Fruit fly (Drosophila melanogaster) whole organism, embryonic: ENCODE results near the gene CG8958.

Experiments used
- Aef1 ChIP-seq: fragments of 200-800 bp; sonication (Bioruptor generic); IDR thresholded peaks from 3 replicates; pipeline ENCODE4 v1.3.6; 2022; ENCODE audit warnings: missing biosample characterization, missing genetic modification characterization
- Antp ChIP-seq: fragments of 200-800 bp; sonication (Bioruptor generic); optimal IDR thresholded peaks from 3 replicates; lab custom pipeline; 2016; ENCODE audit warnings: missing biosample characterization, missing genetic modification characterization
- Asciz ChIP-seq: fragments of 200-800 bp; sonication (Bioruptor generic); optimal IDR thresholded peaks from 2 replicates; lab custom pipeline; 2017; ENCODE audit warnings: missing biosample characterization, mild to moderate bottlenecking, missing genetic modification characterization, missing genetic modification reagents
- CG10431 ChIP-seq: fragments of 200-800 bp; sonication (Bioruptor generic); optimal IDR thresholded peaks from 3 replicates; lab custom pipeline; 2018; ENCODE audit warnings: missing biosample characterization, mild to moderate bottlenecking, missing genetic modification characterization
- CG10565 ChIP-seq: fragments of 200-800 bp; sonication (Bioruptor generic); optimal IDR thresholded peaks from 3 replicates; lab custom pipeline; 2016; ENCODE audit warnings: missing biosample characterization, mild to moderate bottlenecking, missing genetic modification characterization
- CG11093 ChIP-seq: fragments of 200-800 bp; sonication (Bioruptor generic); IDR thresholded peaks from 3 replicates; pipeline ENCODE4 v1.3.6; 2022; ENCODE audit warnings: missing biosample characterization, missing genetic modification characterization
- CG11456 ChIP-seq: fragments of 200-800 bp; sonication (Bioruptor generic); IDR thresholded peaks from 3 replicates; pipeline ENCODE4 v1.3.6; 2022; ENCODE audit warnings: missing biosample characterization, missing genetic modification characterization
- CG12219 ChIP-seq: fragments of 200-800 bp; sonication (Bioruptor generic); optimal IDR thresholded peaks from 3 replicates; lab custom pipeline; 2018; ENCODE audit warnings: missing biosample characterization, mild to moderate bottlenecking, missing genetic modification characterization
- CG12299 ChIP-seq: fragments of 200-800 bp; sonication (Bioruptor generic); optimal IDR thresholded peaks from 2 replicates; lab custom pipeline; 2018; ENCODE audit warnings: missing biosample characterization, mild to moderate bottlenecking, missing genetic modification characterization
- CG15514 ChIP-seq: fragments of 200-800 bp; sonication (Bioruptor generic); optimal IDR thresholded peaks from 3 replicates; lab custom pipeline; 2017; ENCODE audit warnings: missing biosample characterization, missing genetic modification characterization, mild to moderate bottlenecking, moderate library complexity, missing genetic modification reagents
- CG17361 ChIP-seq: fragments of 200-800 bp; sonication (Bioruptor generic); IDR thresholded peaks from 3 replicates; pipeline ENCODE4 v1.3.6; 2022; ENCODE audit warnings: missing biosample characterization, missing genetic modification characterization
- CG17802 ChIP-seq: fragments of 200-800 bp; sonication (Bioruptor generic); optimal IDR thresholded peaks from 2 replicates; lab custom pipeline; 2018; ENCODE audit warnings: missing biosample characterization, mild to moderate bottlenecking, missing genetic modification characterization, moderate library complexity
- CG2678 ChIP-seq: fragments of 200-800 bp; sonication (Bioruptor generic); optimal IDR thresholded peaks from 3 replicates; lab custom pipeline; 2019; ENCODE audit warnings: missing biosample characterization, mild to moderate bottlenecking, missing genetic modification characterization, moderate library complexity
- CG31388 ChIP-seq: fragments of 200-800 bp; sonication (Bioruptor generic); optimal IDR thresholded peaks from 2 replicates; lab custom pipeline; 2016; ENCODE audit warnings: missing biosample characterization, missing genetic modification characterization
- CG3281 ChIP-seq: fragments of 200-800 bp; sonication (Bioruptor generic); optimal IDR thresholded peaks from 3 replicates; lab custom pipeline; 2017; ENCODE audit warnings: missing biosample characterization, mild to moderate bottlenecking, missing genetic modification characterization
- CG3847 ChIP-seq: fragments of 200-800 bp; sonication (Bioruptor generic); IDR thresholded peaks from 2 replicates; pipeline ENCODE4 v1.3.6; 2022; ENCODE audit warnings: missing biosample characterization, missing genetic modification characterization
- CG3995 ChIP-seq: fragments of 200-800 bp; sonication (Bioruptor generic); optimal IDR thresholded peaks from 3 replicates; lab custom pipeline; 2016; ENCODE audit warnings: missing biosample characterization, missing genetic modification characterization
- CG4617 ChIP-seq: fragments of 200-800 bp; sonication (Bioruptor generic); optimal IDR thresholded peaks from 3 replicates; lab custom pipeline; 2016; ENCODE audit warnings: missing biosample characterization, missing genetic modification characterization, borderline replicate concordance
- CG4820 ChIP-seq: fragments of 200-800 bp; sonication (Bioruptor generic); optimal IDR thresholded peaks from 3 replicates; lab custom pipeline; 2016; ENCODE audit warnings: missing biosample characterization, missing genetic modification characterization
- CG7271 ChIP-seq: fragments of 200-800 bp; sonication (Bioruptor generic); optimal IDR thresholded peaks from 2 replicates; lab custom pipeline; 2018; ENCODE audit warnings: missing biosample characterization, mild to moderate bottlenecking, missing genetic modification characterization, moderate library complexity
- CG8478 ChIP-seq: fragments of >200 bp; optimal IDR thresholded peaks from 2 replicates; lab custom pipeline; 2018
- CG9797 ChIP-seq: fragments of 200-800 bp; sonication (Bioruptor generic); optimal IDR thresholded peaks from 3 replicates; lab custom pipeline; 2018; ENCODE audit warnings: missing biosample characterization, mild to moderate bottlenecking, missing genetic modification characterization
- CTCF ChIP-seq: fragments of 200-800 bp; sonication (Bioruptor generic); optimal IDR thresholded peaks from 2 replicates; lab custom pipeline; 2017; ENCODE audit warnings: missing biosample characterization, mild to moderate bottlenecking, missing genetic modification characterization, moderate library complexity
- CoRest ChIP-seq: fragments of 200-800 bp; sonication (Bioruptor generic); optimal IDR thresholded peaks from 3 replicates; lab custom pipeline; 2018; ENCODE audit warnings: missing biosample characterization, mild to moderate bottlenecking, missing genetic modification characterization, moderate library complexity
- H15 ChIP-seq: fragments of 200-800 bp; sonication (Bioruptor generic); IDR thresholded peaks from 3 replicates; pipeline ENCODE4 v1.3.6; 2022; ENCODE audit warnings: missing biosample characterization, missing genetic modification characterization
- HHEX ChIP-seq: fragments of 200-800 bp; sonication (Bioruptor generic); optimal IDR thresholded peaks from 3 replicates; lab custom pipeline; 2017; ENCODE audit warnings: missing biosample characterization, mild to moderate bottlenecking, missing genetic modification characterization, missing genetic modification reagents
- Hand ChIP-seq: fragments of 200-800 bp; sonication (Bioruptor generic); optimal IDR thresholded peaks from 2 replicates; lab custom pipeline; 2017; ENCODE audit warnings: mild to moderate bottlenecking, missing biosample characterization, missing genetic modification reagents, missing genetic modification characterization
- Hr51 ChIP-seq, 2 experiments: fragments of 200-800 bp; sonication (Bioruptor generic); optimal IDR thresholded peaks; 2 replicates in 1 of 2; 3 replicates in 1 of 2; lab custom pipeline; 2016 to 2018; ENCODE audit warnings: missing biosample characterization in 2 of 2, missing genetic modification characterization in 2 of 2, mild to moderate bottlenecking in 1 of 2, moderate library complexity in 1 of 2
- MESR4 ChIP-seq: fragments of 200-800 bp; sonication (Bioruptor generic); optimal IDR thresholded peaks from 2 replicates; lab custom pipeline; 2018; ENCODE audit warnings: missing biosample characterization, mild to moderate bottlenecking, missing genetic modification characterization, moderate library complexity
- Mrtf ChIP-seq: fragments of 200-800 bp; sonication (Bioruptor generic); IDR thresholded peaks from 3 replicates; pipeline ENCODE4 v1.3.6; 2022; ENCODE audit warnings: missing biosample characterization, missing genetic modification characterization
- NK7.1 ChIP-seq: fragments of 200-800 bp; sonication (Bioruptor generic); optimal IDR thresholded peaks from 3 replicates; lab custom pipeline; 2016; ENCODE audit warnings: missing biosample characterization, missing genetic modification characterization
- Nf-YB ChIP-seq: fragments of 200-800 bp; sonication (Bioruptor generic); optimal IDR thresholded peaks from 3 replicates; lab custom pipeline; 2019; ENCODE audit warnings: missing biosample characterization, mild to moderate bottlenecking, missing genetic modification characterization, moderate library complexity
- Opbp ChIP-seq: fragments of 200-800 bp; sonication (Bioruptor generic); IDR thresholded peaks from 3 replicates; pipeline ENCODE4 v1.3.6; 2022; ENCODE audit warnings: missing biosample characterization, missing genetic modification characterization; ENCODE audit not compliant: partially characterized antibody
- TFAM ChIP-seq: fragments of 200-800 bp; sonication (Bioruptor generic); optimal IDR thresholded peaks from 2 replicates; lab custom pipeline; 2017; ENCODE audit warnings: missing biosample characterization, missing genetic modification characterization, inconsistent platforms
- bowl ChIP-seq: fragments of 200-800 bp; sonication (Bioruptor generic); IDR thresholded peaks from 2 replicates; pipeline ENCODE4 v1.3.6; 2022; ENCODE audit warnings: missing biosample characterization, missing genetic modification characterization
- btn ChIP-seq: fragments of 200-800 bp; sonication (Bioruptor generic); optimal IDR thresholded peaks from 2 replicates; lab custom pipeline; 2016; ENCODE audit warnings: missing biosample characterization, missing genetic modification characterization
- corto ChIP-seq: fragments of 200-800 bp; sonication (Bioruptor generic); optimal IDR thresholded peaks from 2 replicates; lab custom pipeline; 2016; ENCODE audit warnings: missing biosample characterization, mild to moderate bottlenecking, missing genetic modification characterization, moderate library complexity
- crp ChIP-seq, 2 experiments: fragments of 200-800 bp; sonication (Bioruptor generic); optimal IDR thresholded peaks; 2 replicates in 1 of 2; 3 replicates in 1 of 2; lab custom pipeline; 2017; ENCODE audit warnings: missing biosample characterization in 2 of 2, missing genetic modification characterization in 2 of 2, mild to moderate bottlenecking in 1 of 2, moderate library complexity in 1 of 2
- danr ChIP-seq: fragments of 200-800 bp; sonication (Bioruptor generic); IDR thresholded peaks from 2 replicates; pipeline ENCODE4 v1.3.6; 2022; ENCODE audit warnings: missing biosample characterization, missing genetic modification characterization
- esg ChIP-seq: fragments of 200-800 bp; sonication (Bioruptor generic); conservative IDR thresholded peaks from 2 replicates; pipeline ENCODE4 v1.3.6; 2022; ENCODE audit warnings: missing biosample characterization, missing genetic modification characterization
- gcm2 ChIP-seq: fragments of 200-800 bp; sonication (Bioruptor generic); optimal IDR thresholded peaks from 2 replicates; lab custom pipeline; 2016; ENCODE audit warnings: missing biosample characterization, missing genetic modification characterization
- gsb ChIP-seq: fragments of 200-800 bp; sonication (Bioruptor generic); IDR thresholded peaks from 2 replicates; pipeline ENCODE4 v1.3.6; 2022; ENCODE audit warnings: missing biosample characterization, missing genetic modification characterization
- inv ChIP-seq: fragments of 200-800 bp; sonication (Bioruptor generic); IDR thresholded peaks from 2 replicates; pipeline ENCODE4 v1.3.6; 2022; ENCODE audit warnings: missing biosample characterization, missing genetic modification characterization; ENCODE audit not compliant: partially characterized antibody
- odd ChIP-seq: fragments of 200-800 bp; sonication (Bioruptor generic); optimal IDR thresholded peaks from 2 replicates; lab custom pipeline; 2017; ENCODE audit warnings: missing biosample characterization, mild to moderate bottlenecking, missing genetic modification characterization
- pho ChIP-seq: fragments of 200-800 bp; sonication (Bioruptor generic); optimal IDR thresholded peaks from 2 replicates; lab custom pipeline; 2016; ENCODE audit warnings: missing biosample characterization, missing genetic modification characterization
- pros ChIP-seq: fragments of 200-800 bp; sonication (Bioruptor generic); optimal IDR thresholded peaks from 3 replicates; lab custom pipeline; 2019; ENCODE audit warnings: missing biosample characterization, mild to moderate bottlenecking, missing genetic modification characterization, moderate library complexity
- shn ChIP-seq: fragments of 200-800 bp; sonication (Bioruptor generic); optimal IDR thresholded peaks from 3 replicates; lab custom pipeline; 2016; ENCODE audit warnings: missing biosample characterization, missing genetic modification characterization
- sim ChIP-seq: fragments of 200-800 bp; sonication (Bioruptor generic); IDR thresholded peaks from 2 replicates; pipeline ENCODE4 v1.3.6; 2022; ENCODE audit warnings: missing biosample characterization, missing genetic modification characterization
- slbo ChIP-seq: fragments of 200-800 bp; sonication (Bioruptor generic); IDR thresholded peaks from 2 replicates; pipeline ENCODE4 v1.3.6; 2022; ENCODE audit warnings: missing biosample characterization, missing genetic modification characterization
- ttk ChIP-seq: fragments of 200-800 bp; sonication (Bioruptor generic); IDR thresholded peaks from 2 replicates; pipeline ENCODE4 v2.1.2; 2022; ENCODE audit warnings: missing biosample characterization, missing genetic modification characterization
- zen2 ChIP-seq: fragments of 200-800 bp; sonication (Bioruptor generic); IDR thresholded peaks from 3 replicates; pipeline ENCODE4 v1.3.6; 2022; ENCODE audit warnings: missing biosample characterization, missing genetic modification characterization; ENCODE audit not compliant: partially characterized antibody

CG8958 gene

DNA sequence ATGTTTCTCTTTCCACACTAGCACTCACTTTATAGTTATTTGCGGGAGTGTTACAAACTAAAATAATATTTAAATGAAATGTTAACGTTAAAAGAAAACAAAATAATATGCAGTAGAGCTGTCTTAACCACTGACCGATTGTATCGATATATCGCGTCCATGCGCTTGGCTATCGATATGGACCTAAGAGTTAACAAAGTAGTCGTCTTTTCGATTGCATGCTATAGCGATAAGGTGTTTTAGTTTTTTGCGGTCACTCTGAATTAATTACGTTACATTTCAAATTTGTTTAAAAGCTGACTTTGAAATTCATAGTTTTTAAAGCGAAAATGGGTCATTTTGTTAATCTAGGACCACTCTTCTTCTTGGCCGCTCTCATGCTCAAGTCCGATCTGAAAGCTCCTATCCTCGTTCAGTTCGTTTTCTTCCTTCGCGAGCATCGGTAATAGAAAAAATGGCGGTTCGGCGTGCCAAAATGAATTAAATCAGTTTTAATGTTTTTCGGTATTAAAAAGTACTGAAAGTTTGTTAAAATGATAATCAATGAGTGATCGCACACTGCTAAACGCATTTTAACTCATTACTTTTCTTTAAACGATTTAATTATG, 9.6 kb upstream of the CG8958 start, which contains the start of gene Nipsnap (continued):
- TF ChIP-seq CG17361 (GFP tag; lab: Robert Waterston, UW): 0 out of 3 replicates have a peak, but pooled peaks have one; percentile 15
- no peak for TF ChIP-seq CG11456 (GFP tag; lab: Robert Waterston, UW)
- no peak for TF ChIP-seq gsb (GFP tag; lab: Robert Waterston, UW)
- no peak for TF ChIP-seq CG8478 (lab: Kevin White, UChicago)
- no peak for TF ChIP-seq crp (GFP tag; optimal IDR thresholded peaks at IDR 0.05; lab: Kevin White, UChicago)
- TF ChIP-seq CTCF (GFP tag; lab: Kevin White, UChicago): no peak
- no peak for TF ChIP-seq CG31388 (GFP tag; lab: Kevin White, UChicago)
- no peak for TF ChIP-seq Aef1 (GFP tag; lab: Robert Waterston, UW)
- TF ChIP-seq danr: no peak
- peak; percentile 43 for TF ChIP-seq CG3995 (GFP tag; lab: Kevin White, UChicago)
- TF ChIP-seq TFAM (GFP tag; lab: Kevin White, UChicago): no peak
- no peak for TF ChIP-seq esg (GFP tag; lab: Robert Waterston, UW)
- no peak for TF ChIP-seq CG9797
- no peak for TF ChIP-seq MESR4 (GFP tag; lab: Kevin White, UChicago)
- TF ChIP-seq CG3847 (GFP tag; lab: Robert Waterston, UW): no peak
- TF ChIP-seq Opbp (GFP tag; lab: Robert Waterston, UW): peak; percentile 98
- TF ChIP-seq btn: no peak
- no peak for TF ChIP-seq Nf-YB (GFP tag; lab: Kevin White, UChicago)
- TF ChIP-seq Asciz (GFP tag; lab: Kevin White, UChicago): no peak
- no peak for TF ChIP-seq H15 (GFP tag; lab: Robert Waterston, UW)
- no peak for TF ChIP-seq Hr51 (GFP tag; optimal IDR thresholded peaks at IDR 0.05; lab: Kevin White, UChicago)
- no peak for TF ChIP-seq gcm2 (GFP tag; lab: Kevin White, UChicago)
- no peak for TF ChIP-seq bowl (GFP tag; lab: Robert Waterston, UW)
- TF ChIP-seq CG12299 (tag; lab: Kevin White, UChicago): no peak
- TF ChIP-seq Hand (GFP tag; lab: Kevin White, UChicago): no peak
- TF ChIP-seq CG10431 (GFP tag; lab: Kevin White, UChicago): no peak
- no peak for TF ChIP-seq CG10565 (GFP tag; lab: Kevin White, UChicago)
- TF ChIP-seq CG12219 (GFP tag; lab: Kevin White, UChicago): no peak
- no peak; the same call in 2 of the 3 replicates for TF ChIP-seq zen2 (GFP tag; lab: Robert Waterston, UW)
- peak; percentile 66 for TF ChIP-seq CG15514 (GFP tag; lab: Kevin White, UChicago)
- peak; percentile 40 for TF ChIP-seq CG4617
- TF ChIP-seq CG3281 (GFP tag; lab: Kevin White, UChicago): no peak
- no peak for TF ChIP-seq pros
- TF ChIP-seq slbo (GFP tag; lab: Robert Waterston, UW): no peak
- no peak for TF ChIP-seq sim (GFP tag; lab: Robert Waterston, UW)
- no peak for TF ChIP-seq corto (GFP tag; lab: Kevin White, UChicago)
- no peak for TF ChIP-seq Antp (GFP tag; lab: Kevin White, UChicago)
- TF ChIP-seq HHEX (GFP tag; lab: Kevin White, UChicago): no peak
- TF ChIP-seq CG7271 (tag; lab: Kevin White, UChicago): no peak
- TF ChIP-seq CG11093 (GFP tag; lab: Robert Waterston, UW): no peak
- TF ChIP-seq NK7.1: no peak
- TF ChIP-seq inv (GFP tag; lab: Robert Waterston, UW): peak; percentile 97
- TF ChIP-seq CG4820: no peak
- no peak for TF ChIP-seq Mrtf
- no peak for TF ChIP-seq CG17802 (tag; lab: Kevin White, UChicago)
- TF ChIP-seq ttk (GFP tag; lab: Robert Waterston, UW): no peak
- TF ChIP-seq pho (GFP tag; lab: Kevin White, UChicago): no peak
- TF ChIP-seq CoRest (tag; lab: Kevin White, UChicago): peak; percentile 33
- TF ChIP-seq odd (GFP tag; lab: Kevin White, UChicago): no peak
- TF ChIP-seq shn (GFP tag; lab: Kevin White, UChicago): no peak
- no peak for TF ChIP-seq CG2678 (tag; lab: Kevin White, UChicago)
